Worm (Caenorhabditis elegans) whole organism, L1 larva: ENCODE measurements around the gene F38A1.13.

Experiments used
- ces-1 ChIP-seq: fragments of 150-350 bp; optimal IDR thresholded peaks from 2 replicates; lab custom pipeline; 2014; ENCODE audit warnings: missing biosample characterization, missing genetic modification reagents, missing genetic modification characterization
- lin-15B ChIP-seq: fragments of 150-350 bp; sonication (generic microtip); optimal IDR thresholded peaks from 3 replicates; lab custom pipeline; 2014; ENCODE audit warnings: missing biosample characterization, missing genetic modification characterization
- lin-39 ChIP-seq: fragments of 150-350 bp; optimal IDR thresholded peaks from 2 replicates; lab custom pipeline; 2014; ENCODE audit warnings: missing biosample characterization, missing genetic modification reagents, missing genetic modification characterization
- nhr-71 ChIP-seq: sonication (generic microtip); optimal IDR thresholded peaks from 2 replicates; lab custom pipeline; 2016; ENCODE audit warnings: mild to moderate bottlenecking, missing genetic modification characterization, moderate library complexity, missing compliant biosample characterization
- nhr-76 ChIP-seq: sonication (generic microtip); optimal IDR thresholded peaks from 2 replicates; lab custom pipeline; 2017; ENCODE audit warnings: missing biosample characterization, missing genetic modification characterization
- nhr-90 ChIP-seq: sonication (generic microtip); optimal IDR thresholded peaks from 2 replicates; lab custom pipeline; 2016; ENCODE audit warnings: mild to moderate bottlenecking, missing genetic modification characterization, missing compliant biosample characterization; ENCODE audit not compliant: poor library complexity
- tlp-1 ChIP-seq: fragments of 150-350 bp; optimal IDR thresholded peaks from 2 replicates; lab custom pipeline; 2014; ENCODE audit warnings: missing biosample characterization, missing genetic modification characterization

ce11 chrIV:1261930-1262329 is 3.1 kb upstream of the F38A1.13 start:
- no peak for TF ChIP-seq nhr-71
- no peak for TF ChIP-seq nhr-76 (tag; lab: Kevin White, UChicago)
- no peak for TF ChIP-seq tlp-1 (tag; lab: Kevin White, UChicago)
- no peak for TF ChIP-seq ces-1 (GFP tag; lab: Kevin White, UChicago)
- no peak for TF ChIP-seq nhr-90 (tag; lab: Kevin White, UChicago)
- no peak for TF ChIP-seq lin-39
- TF ChIP-seq lin-15B (tag; lab: Kevin White, UChicago): no peak
